Fruit fly (Drosophila melanogaster): Measurements from ENCODE around the gene CG9008.
A peak's percentile ranks its signal among the peaks of the same experiment; 100 is the strongest.

Gene CG9008

dm6 chr2L:13776928-13777686 is 2.9 kb downstream of the CG9008 start:
- TF ChIP-seq Dif (GFP tag; optimal IDR thresholded peaks at IDR 0.05; ENCODE audit: partially characterized antibody) (no peak), psq (GFP tag; optimal IDR thresholded peaks at IDR 0.05) (peak; percentile 59), woc (GFP tag; optimal IDR thresholded peaks at IDR 0.05) (peak; percentile 20), Hr83 (GFP tag; optimal IDR thresholded peaks at IDR 0.05; ENCODE audit: poor library complexity, severe bottlenecking) (no peak), ey (GFP tag; optimal IDR thresholded peaks at IDR 0.05) (no peak), sv (GFP tag; optimal IDR thresholded peaks at IDR 0.05) (no peak)

- no peak for TF ChIP-seq ey (GFP tag; optimal IDR thresholded peaks at IDR 0.05)
- no peak for TF ChIP-seq Hr83 (GFP tag; optimal IDR thresholded peaks at IDR 0.05; ENCODE audit: poor library complexity, severe bottlenecking)
- no peak for TF ChIP-seq foxo (GFP tag; optimal IDR thresholded peaks at IDR 0.05)
Measured at dm6 chr2L:13773697-13774096, 6.3 kb downstream of the CG9008 start, which contains the start of gene CG43376. Gene CG43376, plus strand, starts transcription at chr2L:13773997.

- TF ChIP-seq Hnf4 (GFP tag; optimal IDR thresholded peaks at IDR 0.05) (no peak), CG9705 (GFP tag; optimal IDR thresholded peaks at IDR 0.05) (no peak), woc (GFP tag; optimal IDR thresholded peaks at IDR 0.05) (no peak), Abd-B (GFP tag; optimal IDR thresholded peaks at IDR 0.05) (no peak), usp (GFP tag; optimal IDR thresholded peaks at IDR 0.05) (no peak), tai (GFP tag; optimal IDR thresholded peaks at IDR 0.05) (no peak), Hr83 (GFP tag; optimal IDR thresholded peaks at IDR 0.05; ENCODE audit: poor library complexity, severe bottlenecking) (no peak)
Measured at dm6 chr2L:13770884-13771283, 9.1 kb downstream of the CG9008 start.

dm6 chr2L:13763144-13763543 is 16.8 kb downstream of the CG9008 start:
- TF ChIP-seq brk (GFP tag; optimal IDR thresholded peaks at IDR 0.05) (no peak), Abd-B (GFP tag; optimal IDR thresholded peaks at IDR 0.05) (no peak)

dm6 chr2L:13746652-13747051 is 33.3 kb downstream of the CG9008 start, which contains the start of gene TM9SF4:
Gene TM9SF4, plus strand, starts transcription at chr2L:13746952.
- TF ChIP-seq dmrt93B (GFP tag; optimal IDR thresholded peaks at IDR 0.05) (no peak), Hr83 (GFP tag; optimal IDR thresholded peaks at IDR 0.05; ENCODE audit: poor library complexity, severe bottlenecking) (no peak), lola (GFP tag; optimal IDR thresholded peaks at IDR 0.05) (no peak), Hr78 (GFP tag; optimal IDR thresholded peaks at IDR 0.05) (no peak)

dm6 chr2L:13735838-13736237 is 44.1 kb downstream of the CG9008 start, which contains the start of gene nur:
Gene nur, plus strand, starts transcription at chr2L:13736138.
- TF ChIP-seq psq (GFP tag; optimal IDR thresholded peaks at IDR 0.05) (no peak), ey (GFP tag; optimal IDR thresholded peaks at IDR 0.05) (no peak), h (GFP tag; optimal IDR thresholded peaks at IDR 0.05) (no peak), fru (GFP tag; optimal IDR thresholded peaks at IDR 0.05) (no peak), OdsH (GFP tag; optimal IDR thresholded peaks at IDR 0.05) (no peak), Hr83 (GFP tag; optimal IDR thresholded peaks at IDR 0.05; ENCODE audit: poor library complexity, severe bottlenecking) (no peak), Rel (GFP tag; optimal IDR thresholded peaks at IDR 0.05) (no peak), Rel (tag; optimal IDR thresholded peaks at IDR 0.05) (no peak), Dif (GFP tag; optimal IDR thresholded peaks at IDR 0.05; ENCODE audit: partially characterized antibody) (no peak), Vsx2 (GFP tag; optimal IDR thresholded peaks at IDR 0.05; ENCODE audit: partially characterized antibody) (no peak), br (GFP tag; optimal IDR thresholded peaks at IDR 0.05) (no peak), lola (GFP tag; optimal IDR thresholded peaks at IDR 0.05) (no peak), sv (GFP tag; optimal IDR thresholded peaks at IDR 0.05) (no peak), Abd-B (GFP tag; optimal IDR thresholded peaks at IDR 0.05) (no peak), jim (GFP tag; optimal IDR thresholded peaks at IDR 0.05) (no peak), dsf (GFP tag; optimal IDR thresholded peaks at IDR 0.05; ENCODE audit: borderline replicate concordance) (no peak), CG32264 (GFP tag; optimal IDR thresholded peaks at IDR 0.05) (no peak), brk (GFP tag; optimal IDR thresholded peaks at IDR 0.05) (no peak)

dm6 chr2L:13732287-13732686 is 47.7 kb downstream of the CG9008 start:
- TF ChIP-seq dsf (GFP tag; optimal IDR thresholded peaks at IDR 0.05; ENCODE audit: borderline replicate concordance) (no peak), Sp1 (GFP tag; optimal IDR thresholded peaks at IDR 0.05) (no peak), Rel (GFP tag; optimal IDR thresholded peaks at IDR 0.05) (no peak), Rel (tag; optimal IDR thresholded peaks at IDR 0.05) (no peak), fru (GFP tag; optimal IDR thresholded peaks at IDR 0.05) (no peak), rgr (GFP tag; optimal IDR thresholded peaks at IDR 0.05) (no peak), Vsx2 (GFP tag; optimal IDR thresholded peaks at IDR 0.05; ENCODE audit: partially characterized antibody) (no peak), sage (GFP tag; optimal IDR thresholded peaks at IDR 0.05) (no peak), OdsH (GFP tag; optimal IDR thresholded peaks at IDR 0.05) (no peak), Jra (GFP tag; optimal IDR thresholded peaks at IDR 0.05) (no peak), jim (GFP tag; optimal IDR thresholded peaks at IDR 0.05) (no peak), Myc (optimal IDR thresholded peaks at IDR 0.05) (no peak), woc (GFP tag; optimal IDR thresholded peaks at IDR 0.05) (no peak)
